Worm (Caenorhabditis elegans) whole organism, early embryonic: ENCODE measurements around the gene F35H8.4.

Experiments used
- B0310.2 ChIP-seq: sonication (generic microtip); optimal IDR thresholded peaks from 2 replicates; lab custom pipeline; 2016; ENCODE audit warnings: mild to moderate bottlenecking, missing genetic modification characterization, missing compliant biosample characterization
- F13C5.2 ChIP-seq: sonication (generic microtip); optimal IDR thresholded peaks from 2 replicates; lab custom pipeline; 2017; ENCODE audit warnings: mild to moderate bottlenecking, missing genetic modification characterization, inconsistent platforms, missing compliant biosample characterization
- aly-1 ChIP-seq: sonication (generic microtip); optimal IDR thresholded peaks from 2 replicates; lab custom pipeline; 2016; ENCODE audit warnings: missing genetic modification characterization, missing compliant biosample characterization
- ama-1 ChIP-seq: fragments of 150-350 bp; optimal IDR thresholded peaks from 2 replicates; lab custom pipeline; 2014
- ceh-13 ChIP-seq: fragments of 200-800 bp; sonication (Bioruptor generic); optimal IDR thresholded peaks from 2 replicates; lab custom pipeline; 2018; ENCODE audit warnings: mild to moderate bottlenecking, missing genetic modification characterization, missing compliant biosample characterization
- ceh-36 ChIP-seq: sonication (generic microtip); optimal IDR thresholded peaks from 2 replicates; lab custom pipeline; 2016; ENCODE audit warnings: missing genetic modification characterization, inconsistent platforms, missing compliant biosample characterization
- ets-7 ChIP-seq: sonication (generic microtip); optimal IDR thresholded peaks from 2 replicates; lab custom pipeline; 2016; ENCODE audit warnings: missing genotype, missing genetic modification characterization, missing compliant biosample characterization
- flt-1 ChIP-seq: fragments of 200-800 bp; sonication (Bioruptor generic); IDR thresholded peaks from 2 replicates; pipeline ENCODE4 v1.3.6; 2022; ENCODE audit warnings: missing genetic modification characterization, missing compliant biosample characterization
- hmbx-1 ChIP-seq: sonication (generic microtip); optimal IDR thresholded peaks from 2 replicates; lab custom pipeline; 2016; ENCODE audit warnings: mild to moderate bottlenecking, missing genetic modification characterization, missing compliant biosample characterization
- hmg-4 ChIP-seq: fragments of 200-800 bp; sonication (Bioruptor generic); optimal IDR thresholded peaks from 2 replicates; lab custom pipeline; 2018; ENCODE audit warnings: mild to moderate bottlenecking, missing genetic modification characterization, missing compliant biosample characterization
- hnd-1 ChIP-seq: sonication (generic microtip); optimal IDR thresholded peaks from 2 replicates; lab custom pipeline; 2016; ENCODE audit warnings: missing genetic modification characterization, missing compliant biosample characterization
- pes-1 ChIP-seq: fragments of 200-800 bp; sonication (Bioruptor generic); IDR thresholded peaks from 2 replicates; pipeline ENCODE4 v1.3.6; 2022; ENCODE audit warnings: missing genetic modification reagents, missing genetic modification characterization, missing compliant biosample characterization
- scrt-1 ChIP-seq: fragments of 200-800 bp; sonication (Bioruptor generic); IDR thresholded peaks from 2 replicates; pipeline ENCODE4 v1.3.6; 2022; ENCODE audit warnings: missing genetic modification characterization, missing compliant biosample characterization
- sea-1 ChIP-seq: fragments of 200-800 bp; sonication (Bioruptor generic); conservative IDR thresholded peaks from 2 replicates; pipeline ENCODE4 v1.3.6; 2022; ENCODE audit warnings: missing genetic modification characterization, missing compliant biosample characterization
- tbx-11 ChIP-seq: fragments of 200-800 bp; sonication (Bioruptor generic); IDR thresholded peaks from 2 replicates; pipeline ENCODE4 v1.3.6; 2022; ENCODE audit warnings: missing genetic modification characterization, missing compliant biosample characterization
- tbx-37 ChIP-seq: fragments of 200-800 bp; sonication (Bioruptor generic); conservative IDR thresholded peaks from 2 replicates; pipeline ENCODE4 v1.3.6; 2022; ENCODE audit warnings: missing genetic modification reagents, missing genetic modification characterization, missing compliant biosample characterization
- tra-4 ChIP-seq: sonication (generic microtip); optimal IDR thresholded peaks from 2 replicates; lab custom pipeline; 2017; ENCODE audit warnings: missing genetic modification characterization, missing compliant biosample characterization

F35H8.4 gene

DNA sequence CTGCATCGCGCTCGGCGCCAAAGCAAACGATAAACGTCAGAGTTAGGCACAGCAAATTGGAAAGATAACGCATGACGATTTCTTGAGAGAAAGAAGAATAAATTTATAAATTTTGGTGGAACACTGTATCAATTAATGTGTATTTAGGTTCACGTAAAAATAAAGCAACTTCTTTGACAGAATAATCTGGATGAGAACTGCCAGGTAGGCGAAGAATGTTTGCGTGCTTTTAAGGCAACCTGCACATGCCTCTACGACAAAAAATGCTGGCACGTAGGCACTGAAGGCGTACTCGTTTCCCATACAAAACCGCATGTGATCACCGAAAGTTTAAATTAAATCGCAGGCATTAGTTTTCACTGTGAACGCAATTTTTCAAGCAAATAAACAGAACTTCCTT is 6.7 kb downstream of the F35H8.4 start, which contains the start of gene F35H8.1:
TSS of gene F35H8.1 (minus strand) at position 101 of the 400 bp plus-strand sequence.
- TF ChIP-seq pes-1 (GFP tag; lab: Robert Waterston, UW) (no peak), tbx-37 (GFP tag; lab: Robert Waterston, UW) (no peak), B0310.2 (tag; lab: Kevin White, UChicago) (no peak), sea-1 (GFP tag; lab: Robert Waterston, UW) (no peak)

DNA sequence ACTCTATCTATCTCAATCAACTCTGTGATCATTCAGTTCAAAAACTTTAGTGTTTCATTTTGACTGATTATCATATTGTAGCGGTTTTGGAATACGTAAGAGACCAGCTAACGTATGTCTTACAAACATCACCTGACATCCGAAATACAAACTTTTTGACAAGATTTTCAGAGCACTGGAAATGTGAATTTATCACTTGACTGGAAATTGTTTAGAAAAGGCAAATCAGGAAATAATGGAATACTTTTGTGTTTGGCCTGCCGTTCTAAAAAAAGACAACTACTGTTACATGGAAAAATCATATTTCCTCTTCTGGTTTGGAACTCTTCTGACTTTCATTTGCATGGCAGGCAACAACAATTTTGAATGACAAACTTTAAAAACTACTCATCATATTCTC is 8.3 kb downstream of the F35H8.4 start, which contains the start of gene F35H8.12:
TSS of gene F35H8.12 (plus strand) at position 301 of the 400 bp plus-strand sequence.
- TF ChIP-seq hnd-1 (tag; lab: Kevin White, UChicago) (no peak), tbx-11 (GFP tag; lab: Robert Waterston, UW) (no peak), ceh-36 (tag; lab: Kevin White, UChicago) (no peak), pes-1 (GFP tag; lab: Robert Waterston, UW) (no peak), scrt-1 (GFP tag; lab: Robert Waterston, UW) (no peak), ets-7 (tag; lab: Kevin White, UChicago) (no peak), sea-1 (GFP tag; lab: Robert Waterston, UW) (no peak), hmg-4 (GFP tag; lab: Kevin White, UChicago) (no peak), tra-4 (no peak), tbx-37 (GFP tag; lab: Robert Waterston, UW) (no peak), ceh-13 (no peak), hmbx-1 (tag; lab: Kevin White, UChicago) (no peak), B0310.2 (tag; lab: Kevin White, UChicago) (no peak), flt-1 (GFP tag; lab: Robert Waterston, UW) (no peak), F13C5.2 (tag; lab: Kevin White, UChicago) (no peak)

ce11 chrII:9550718-9551117 is 9.1 kb downstream of the F35H8.4 start, which contains the start of gene sra-6:
TSS of gene sra-6 (minus strand) at chrII:9550818.
- TF ChIP-seq pes-1 (GFP tag; lab: Robert Waterston, UW) (no peak), tbx-37 (GFP tag; lab: Robert Waterston, UW) (no peak), tra-4 (no peak), scrt-1 (GFP tag; lab: Robert Waterston, UW) (no peak), tbx-11 (GFP tag; lab: Robert Waterston, UW) (no peak), aly-1 (no peak), hmg-4 (GFP tag; lab: Kevin White, UChicago) (no peak), hnd-1 (tag; lab: Kevin White, UChicago) (no peak), B0310.2 (tag; lab: Kevin White, UChicago) (no peak), ceh-36 (tag; lab: Kevin White, UChicago) (no peak), ceh-13 (no peak), sea-1 (GFP tag; lab: Robert Waterston, UW) (no peak), ama-1 (lab: Kevin White, UChicago) (no peak), F13C5.2 (tag; lab: Kevin White, UChicago) (no peak)

ce11 chrII:9544386-9544785 is 15.4 kb downstream of the F35H8.4 start, which contains the start of gene sra-7:
TSS of gene sra-7 (plus strand) at chrII:9544686.
- TF ChIP-seq B0310.2 (tag; lab: Kevin White, UChicago) (no peak), tbx-37 (GFP tag; lab: Robert Waterston, UW) (no peak), tbx-11 (GFP tag; lab: Robert Waterston, UW) (no peak), ama-1 (lab: Kevin White, UChicago) (no peak), scrt-1 (GFP tag; lab: Robert Waterston, UW) (no peak), tra-4 (no peak), F13C5.2 (tag; lab: Kevin White, UChicago) (no peak), ceh-36 (tag; lab: Kevin White, UChicago) (no peak), hmbx-1 (tag; lab: Kevin White, UChicago) (no peak), pes-1 (GFP tag; lab: Robert Waterston, UW) (no peak), ceh-13 (no peak), hmg-4 (GFP tag; lab: Kevin White, UChicago) (no peak), aly-1 (no peak)

DNA sequence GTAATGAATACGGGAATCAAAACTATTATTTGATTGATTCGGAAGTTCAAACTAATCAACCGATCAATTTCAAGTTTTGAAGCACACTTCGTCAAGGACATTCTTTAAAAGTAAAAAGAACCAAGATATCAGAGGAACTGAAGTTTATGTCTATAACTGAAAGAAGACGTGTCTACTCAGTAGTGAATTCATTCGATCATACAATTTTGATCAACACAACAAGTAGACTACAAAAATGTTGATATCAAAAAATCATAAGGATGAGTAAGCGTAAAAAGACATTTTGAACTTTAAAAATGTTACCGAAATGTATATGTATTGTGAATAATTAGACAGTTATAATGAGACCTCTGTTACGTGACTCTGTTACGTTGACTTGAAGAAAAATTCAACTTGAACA is 17.0 kb downstream of the F35H8.4 start, which contains the start of gene sra-4:
TSS of gene sra-4 (minus strand) at position 101 of the 400 bp plus-strand sequence.
- no peak for TF ChIP-seq sea-1 (GFP tag; lab: Robert Waterston, UW)
- TF ChIP-seq B0310.2 (tag; lab: Kevin White, UChicago): no peak
- TF ChIP-seq ceh-13: no peak
- TF ChIP-seq aly-1: no peak
- TF ChIP-seq ceh-36 (tag; lab: Kevin White, UChicago): no peak
- TF ChIP-seq tbx-37 (GFP tag; lab: Robert Waterston, UW): no peak
- TF ChIP-seq ama-1 (lab: Kevin White, UChicago): no peak

ce11 chrII:9540723-9541122 is 19.1 kb downstream of the F35H8.4 start, which contains the start of gene sra-3:
TSS of gene sra-3 (minus strand) at chrII:9540823.
- TF ChIP-seq F13C5.2 (tag; lab: Kevin White, UChicago): no peak
- no peak for TF ChIP-seq B0310.2 (tag; lab: Kevin White, UChicago)

DNA sequence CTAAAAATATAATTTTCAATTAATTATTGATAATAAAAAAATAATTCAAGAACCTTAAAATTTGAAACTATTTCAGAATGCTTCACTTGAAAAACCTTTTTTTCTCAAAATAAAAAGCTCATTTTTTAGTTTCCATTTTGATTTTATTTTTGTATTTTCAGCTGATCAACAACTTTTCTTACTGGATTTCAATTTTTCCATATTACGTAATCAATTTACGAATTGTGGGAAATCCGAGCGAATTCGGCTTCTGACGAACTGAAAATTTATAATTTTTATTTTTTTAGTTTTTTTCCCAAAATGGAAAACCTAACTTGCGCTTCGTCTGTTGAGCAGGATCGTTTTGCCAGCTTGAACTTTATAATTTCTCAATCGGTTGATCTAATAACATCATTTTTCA is 22.4 kb downstream of the F35H8.4 start, which contains the start of gene sra-8:
TSS of gene sra-8 (plus strand) at position 301 of the 400 bp plus-strand sequence.
- TF ChIP-seq flt-1 (GFP tag; lab: Robert Waterston, UW) (no peak), pes-1 (GFP tag; lab: Robert Waterston, UW) (no peak), B0310.2 (tag; lab: Kevin White, UChicago) (no peak), sea-1 (GFP tag; lab: Robert Waterston, UW) (no peak), scrt-1 (GFP tag; lab: Robert Waterston, UW) (no peak), F13C5.2 (tag; lab: Kevin White, UChicago) (no peak), ceh-13 (no peak), hmg-4 (GFP tag; lab: Kevin White, UChicago) (no peak), tbx-37 (GFP tag; lab: Robert Waterston, UW) (no peak), tra-4 (no peak), aly-1 (no peak), hnd-1 (tag; lab: Kevin White, UChicago) (no peak), ceh-36 (tag; lab: Kevin White, UChicago) (no peak), ets-7 (tag; lab: Kevin White, UChicago) (no peak), tbx-11 (GFP tag; lab: Robert Waterston, UW) (no peak), hmbx-1 (tag; lab: Kevin White, UChicago) (no peak), ama-1 (lab: Kevin White, UChicago) (no peak)
